Worm (Caenorhabditis elegans) whole organism, young adult: Measurements from ENCODE around the gene F31F4.11.

Experiments used
- Y79H2A.3 ChIP-seq: fragments of 200-800 bp; sonication (Bioruptor generic); conservative IDR thresholded peaks from 2 replicates; pipeline ENCODE4 v1.3.6; 2022; ENCODE audit warnings: missing genetic modification reagents, missing genetic modification characterization, missing compliant biosample characterization
- aptf-3 ChIP-seq: fragments of 200-800 bp; sonication (Bioruptor generic); IDR thresholded peaks from 2 replicates; pipeline ENCODE4 v1.3.6; 2022; ENCODE audit warnings: missing genetic modification characterization, missing compliant biosample characterization
- let-526 ChIP-seq: fragments of 200-800 bp; sonication (Bioruptor generic); IDR thresholded peaks from 2 replicates; pipeline ENCODE4 v1.3.6; 2022; ENCODE audit warnings: missing genetic modification reagents, missing genetic modification characterization, missing compliant biosample characterization
- lir-1 ChIP-seq: fragments of 200-800 bp; sonication (Bioruptor generic); conservative IDR thresholded peaks from 2 replicates; pipeline ENCODE4 v1.3.6; 2022; ENCODE audit warnings: missing genetic modification reagents, missing genetic modification characterization, missing compliant biosample characterization
- lsy-27 ChIP-seq: sonication (generic microtip); optimal IDR thresholded peaks from 2 replicates; lab custom pipeline; 2017; ENCODE audit warnings: missing genetic modification characterization, mild to moderate bottlenecking, missing compliant biosample characterization, antibody characterized with exemption, missing genotype, borderline replicate concordance; ENCODE audit not compliant: insufficient read depth
- nhr-80 ChIP-seq: sonication (generic microtip); optimal IDR thresholded peaks from 2 replicates; lab custom pipeline; 2016; ENCODE audit warnings: missing genetic modification characterization, missing compliant biosample characterization
- sea-2 ChIP-seq: fragments of 200-800 bp; sonication (Bioruptor generic); IDR thresholded peaks from 2 replicates; pipeline ENCODE4 v1.3.6; 2022; ENCODE audit warnings: missing genetic modification characterization, missing compliant biosample characterization
- unc-62 ChIP-seq: fragments of 150-350 bp; optimal IDR thresholded peaks from 2 replicates; lab custom pipeline; 2014; ENCODE audit warnings: missing biosample characterization, missing genetic modification reagents, missing genetic modification characterization

ce11 chrV:671342-671741 lies 7.1 kb upstream of the F31F4.11 start, which contains the start of gene sru-24:
- no peak for TF ChIP-seq sea-2 (GFP tag; lab: Robert Waterston, UW)
- TF ChIP-seq Y79H2A.3: no peak
- no peak for TF ChIP-seq lsy-27 (tag; lab: Kevin White, UChicago)
- TF ChIP-seq unc-62 (GFP tag; lab: Kevin White, UChicago): no peak
- TF ChIP-seq let-526 (GFP tag; lab: Robert Waterston, UW): no peak
- TF ChIP-seq aptf-3 (GFP tag; lab: Robert Waterston, UW): no peak
- no peak for TF ChIP-seq lir-1 (GFP tag; lab: Robert Waterston, UW)
- TF ChIP-seq nhr-80 (tag; lab: Kevin White, UChicago): no peak
